Worm (Caenorhabditis elegans) whole organism, young adult: ENCODE measurements around the gene col-120.
A peak's percentile ranks its signal among the peaks of the same experiment; 100 is the strongest.

ENCODE experiments used
- B0019.2 ChIP-seq: fragments of 200-800 bp; sonication (Bioruptor generic); conservative IDR thresholded peaks from 2 replicates; pipeline ENCODE4 v1.3.6; 2022; ENCODE audit warnings: missing genetic modification reagents, missing genetic modification characterization, missing compliant biosample characterization
- B0035.1 ChIP-seq: sonication (generic microtip); optimal IDR thresholded peaks from 2 replicates; lab custom pipeline; 2016; ENCODE audit warnings: missing genetic modification characterization, mild to moderate bottlenecking, missing compliant biosample characterization, missing genotype, missing genetic modification reagents
- B0261.1 ChIP-seq: sonication (generic microtip); optimal IDR thresholded peaks from 2 replicates; lab custom pipeline; 2016; ENCODE audit warnings: mild to moderate bottlenecking, missing genetic modification characterization, moderate library complexity, missing compliant biosample characterization
- B0336.3 ChIP-seq: fragments of 200-800 bp; sonication (Bioruptor generic); IDR thresholded peaks from 2 replicates; pipeline ENCODE4 v1.3.6; 2022; ENCODE audit warnings: missing genetic modification characterization, missing compliant biosample characterization
- D2030.7 ChIP-seq: fragments of 200-800 bp; sonication (Bioruptor generic); IDR thresholded peaks from 2 replicates; pipeline ENCODE4 v1.3.6; 2022; ENCODE audit warnings: missing genetic modification reagents, missing genetic modification characterization, missing compliant biosample characterization
- F10E7.11 ChIP-seq: sonication (generic microtip); optimal IDR thresholded peaks from 2 replicates; lab custom pipeline; 2017; ENCODE audit warnings: mild to moderate bottlenecking, missing genetic modification characterization, moderate library complexity, missing compliant biosample characterization
- K11D2.4 ChIP-seq: fragments of 200-800 bp; sonication (Bioruptor generic); IDR thresholded peaks from 2 replicates; pipeline ENCODE4 v1.3.6; 2022; ENCODE audit warnings: missing genetic modification reagents, missing genetic modification characterization, missing compliant biosample characterization
- Y56A3A.18 ChIP-seq: fragments of 200-800 bp; sonication (Bioruptor generic); IDR thresholded peaks from 2 replicates; pipeline ENCODE4 v1.3.6; 2022; ENCODE audit warnings: missing genetic modification reagents, missing genetic modification characterization, missing compliant biosample characterization
- Y95B8A.8 ChIP-seq: fragments of 200-800 bp; sonication (Bioruptor generic); IDR thresholded peaks from 2 replicates; pipeline ENCODE4 v1.3.6; 2022; ENCODE audit warnings: missing genetic modification reagents, missing genetic modification characterization, missing compliant biosample characterization
- ZK185.1 ChIP-seq: sonication (generic microtip); optimal IDR thresholded peaks from 2 replicates; lab custom pipeline; 2016; ENCODE audit warnings: mild to moderate bottlenecking, missing genetic modification characterization, missing compliant biosample characterization; ENCODE audit not compliant: poor library complexity, severe bottlenecking
- akir-1 ChIP-seq: fragments of 200-800 bp; sonication (Bioruptor generic); optimal IDR thresholded peaks from 2 replicates; lab custom pipeline; 2018; ENCODE audit warnings: mild to moderate bottlenecking, missing genetic modification characterization, moderate library complexity, missing compliant biosample characterization
- atf-7 ChIP-seq: sonication (generic microtip); optimal IDR thresholded peaks from 2 replicates; lab custom pipeline; 2017; ENCODE audit warnings: mild to moderate bottlenecking, missing genetic modification characterization, missing compliant biosample characterization
- attf-3 ChIP-seq: fragments of 200-800 bp; sonication (Bioruptor generic); conservative IDR thresholded peaks from 2 replicates; pipeline ENCODE4 v1.3.6; 2022; ENCODE audit warnings: missing genetic modification reagents, missing genetic modification characterization, missing compliant biosample characterization
- cebp-2 ChIP-seq: fragments of 200-800 bp; sonication (Bioruptor generic); IDR thresholded peaks from 2 replicates; pipeline ENCODE4 v1.3.6; 2022; ENCODE audit warnings: missing genetic modification characterization, missing compliant biosample characterization
- ceh-27 ChIP-seq: fragments of 200-800 bp; sonication (Bioruptor generic); optimal IDR thresholded peaks from 2 replicates; lab custom pipeline; 2018; ENCODE audit warnings: mild to moderate bottlenecking, missing genetic modification characterization, moderate library complexity, missing compliant biosample characterization
- ceh-91 ChIP-seq: fragments of 200-800 bp; sonication (Bioruptor generic); IDR thresholded peaks from 2 replicates; pipeline ENCODE4 v1.3.6; 2022; ENCODE audit warnings: missing genetic modification reagents, missing genetic modification characterization, missing compliant biosample characterization
- ets-4 ChIP-seq: fragments of 200-800 bp; sonication (Bioruptor generic); optimal IDR thresholded peaks from 2 replicates; lab custom pipeline; 2018; ENCODE audit warnings: mild to moderate bottlenecking, missing genetic modification characterization, missing compliant biosample characterization
- hsf-1 ChIP-seq: fragments of 200-800 bp; sonication (Bioruptor generic); IDR thresholded peaks from 2 replicates; pipeline ENCODE4 v1.3.6; 2022; ENCODE audit warnings: missing genetic modification reagents, missing genetic modification characterization, missing compliant biosample characterization
- lsy-27 ChIP-seq: sonication (generic microtip); optimal IDR thresholded peaks from 2 replicates; lab custom pipeline; 2017; ENCODE audit warnings: missing genetic modification characterization, mild to moderate bottlenecking, missing compliant biosample characterization, antibody characterized with exemption, missing genotype, borderline replicate concordance; ENCODE audit not compliant: insufficient read depth
- madf-3 ChIP-seq: fragments of 200-800 bp; sonication (Bioruptor generic); IDR thresholded peaks from 2 replicates; pipeline ENCODE4 v1.3.6; 2022; ENCODE audit warnings: missing genetic modification reagents, missing genetic modification characterization, missing compliant biosample characterization
- madf-6 ChIP-seq: fragments of 200-800 bp; sonication (Bioruptor generic); IDR thresholded peaks from 2 replicates; pipeline ENCODE4 v1.3.6; 2022; ENCODE audit warnings: missing genetic modification reagents, missing genetic modification characterization, missing compliant biosample characterization
- madf-8 ChIP-seq: fragments of 200-800 bp; sonication (Bioruptor generic); conservative IDR thresholded peaks from 2 replicates; pipeline ENCODE4 v1.3.6; 2022; ENCODE audit warnings: missing genetic modification reagents, missing genetic modification characterization, missing compliant biosample characterization
- mcd-1 ChIP-seq: fragments of 200-800 bp; sonication (Bioruptor generic); IDR thresholded peaks from 2 replicates; pipeline ENCODE4 v1.3.6; 2022; ENCODE audit warnings: missing genetic modification reagents, missing genetic modification characterization, missing compliant biosample characterization
- mes-4 ChIP-seq: sonication (generic microtip); optimal IDR thresholded peaks from 2 replicates; lab custom pipeline; 2016; ENCODE audit warnings: missing genotype, missing genetic modification characterization, missing compliant biosample characterization
- nfya-1 ChIP-seq: sonication (generic microtip); optimal IDR thresholded peaks from 2 replicates; lab custom pipeline; 2017; ENCODE audit warnings: antibody characterized with exemption, missing compliant biosample characterization, missing genetic modification characterization, borderline replicate concordance; ENCODE audit not compliant: insufficient read depth
- nhr-120 ChIP-seq: fragments of 200-800 bp; sonication (Bioruptor generic); IDR thresholded peaks from 2 replicates; pipeline ENCODE4 v1.3.6; 2022; ENCODE audit warnings: missing genetic modification characterization, missing compliant biosample characterization
- nhr-27 ChIP-seq: fragments of 200-800 bp; sonication (Bioruptor generic); optimal IDR thresholded peaks from 2 replicates; lab custom pipeline; 2018; ENCODE audit warnings: mild to moderate bottlenecking, missing genetic modification characterization, moderate library complexity, missing compliant biosample characterization
- nhr-80 ChIP-seq: sonication (generic microtip); optimal IDR thresholded peaks from 2 replicates; lab custom pipeline; 2016; ENCODE audit warnings: missing genetic modification characterization, missing compliant biosample characterization
- pbrm-1 ChIP-seq: fragments of 200-800 bp; sonication (Bioruptor generic); IDR thresholded peaks from 2 replicates; pipeline ENCODE4 v1.3.6; 2022; ENCODE audit warnings: missing genetic modification reagents, missing genetic modification characterization, missing compliant biosample characterization
- rcor-1 ChIP-seq: fragments of 200-800 bp; sonication (Bioruptor generic); IDR thresholded peaks from 2 replicates; pipeline ENCODE4 v1.3.6; 2022; ENCODE audit warnings: missing genetic modification reagents, missing genetic modification characterization, missing compliant biosample characterization
- rec-8 ChIP-seq, 2 experiments: sonication (generic microtip); optimal IDR thresholded peaks; 2 replicates each; lab custom pipeline; 2016; ENCODE audit warnings: mild to moderate bottlenecking in 2 of 2, missing genetic modification characterization in 2 of 2, missing genetic modification reagents in 2 of 2, missing genotype in 2 of 2, missing biosample characterization in 1 of 2, missing compliant biosample characterization in 1 of 2, moderate library complexity in 1 of 2
- snpc-1.1 ChIP-seq: sonication (generic microtip); optimal IDR thresholded peaks from 2 replicates; lab custom pipeline; 2017; ENCODE audit warnings: missing genetic modification characterization, mild to moderate bottlenecking, missing compliant biosample characterization, antibody characterized with exemption, moderate library complexity, missing genotype, missing genetic modification reagents; ENCODE audit not compliant: insufficient read depth
- snpc-4 ChIP-seq, 5 experiments: fragments of 150-350 bp in 1 of 5; sonication (generic microtip) in 4 of 5; optimal IDR thresholded peaks; 2 replicates each; lab custom pipeline; 2014 to 2018; ENCODE audit warnings: missing genetic modification characterization in 5 of 5, missing biosample characterization in 3 of 5, antibody characterized with exemption in 2 of 5, mild to moderate bottlenecking in 2 of 5, missing compliant biosample characterization in 2 of 5, missing genotype in 2 of 5, moderate library complexity in 2 of 5, missing genetic modification reagents in 1 of 5
- sptf-2 ChIP-seq: fragments of 200-800 bp; sonication (Bioruptor generic); optimal IDR thresholded peaks from 2 replicates; lab custom pipeline; 2018; ENCODE audit warnings: mild to moderate bottlenecking, missing genetic modification characterization, missing compliant biosample characterization
- unc-130 ChIP-seq: sonication (generic microtip); optimal IDR thresholded peaks from 2 replicates; lab custom pipeline; 2016; ENCODE audit warnings: missing genetic modification reagents, missing genetic modification characterization, missing compliant biosample characterization
- unc-62 ChIP-seq: fragments of 150-350 bp; optimal IDR thresholded peaks from 2 replicates; lab custom pipeline; 2014; ENCODE audit warnings: missing biosample characterization, missing genetic modification reagents, missing genetic modification characterization
- ztf-6 ChIP-seq: fragments of 200-800 bp; sonication (Bioruptor generic); IDR thresholded peaks from 2 replicates; pipeline ENCODE4 v1.3.6; 2022; ENCODE audit warnings: missing genetic modification reagents, missing genetic modification characterization, missing compliant biosample characterization

Gene col-120

ce11 chrIV:9261687-9262086 is at the start of gene col-120:
col-120 (minus strand) TSS chrIV:9261787.
- TF ChIP-seq madf-6 (GFP tag; lab: Robert Waterston, UW) (no peak), lsy-27 (tag; lab: Kevin White, UChicago) (no peak), snpc-1.1 (tag; lab: Kevin White, UChicago) (no peak), atf-7 (tag; lab: Kevin White, UChicago) (no peak), attf-3 (GFP tag; lab: Robert Waterston, UW) (no peak), snpc-4 (GFP tag; optimal IDR thresholded peaks at IDR 0.05; lab: Kevin White, UChicago) (no peak), snpc-4 (tag; optimal IDR thresholded peaks at IDR 0.05; lab: Kevin White, UChicago) (no peak), madf-3 (GFP tag; lab: Robert Waterston, UW) (no peak)

- TF ChIP-seq nhr-80 (tag; lab: Kevin White, UChicago) = peak; percentile 73
- no peak for TF ChIP-seq Y56A3A.18
- TF ChIP-seq ets-4 (GFP tag; lab: Kevin White, UChicago) = peak; percentile 45
Observed at ce11 chrIV:9310935-9311566, 49.5 kb upstream of the col-120 start.

- TF ChIP-seq atf-7 (tag; lab: Kevin White, UChicago) (no peak), mcd-1 (GFP tag; lab: Robert Waterston, UW) (no peak), attf-3 (GFP tag; lab: Robert Waterston, UW) (no peak), rec-8 (tag; optimal IDR thresholded peaks at IDR 0.05; lab: Kevin White, UChicago) (no peak)
Observed at ce11 chrIV:9308975-9309374, 47.4 kb upstream of the col-120 start, which contains the start of gene F49C12.6. F49C12.6 (minus strand) TSS chrIV:9309075.

ce11 chrIV:9304617-9305016 is 43.0 kb upstream of the col-120 start, which contains the start of gene F49C12.5:
F49C12.5 (plus strand) TSS chrIV:9304917.
- TF ChIP-seq B0019.2 (GFP tag; lab: Robert Waterston, UW) = no peak
- TF ChIP-seq pbrm-1 (GFP tag; lab: Robert Waterston, UW) = no peak
- no peak for TF ChIP-seq nhr-120 (GFP tag; lab: Robert Waterston, UW)
- no peak for TF ChIP-seq ztf-6
- no peak for TF ChIP-seq nfya-1
- no peak for TF ChIP-seq B0336.3 (GFP tag; lab: Robert Waterston, UW)
- no peak for TF ChIP-seq mes-4 (tag; lab: Kevin White, UChicago)
- TF ChIP-seq B0261.1 (tag; lab: Kevin White, UChicago) = no peak
- no peak for TF ChIP-seq hsf-1 (GFP tag; lab: Robert Waterston, UW)
- TF ChIP-seq madf-8 (GFP tag; lab: Robert Waterston, UW) = no peak
- TF ChIP-seq rcor-1 (GFP tag; lab: Robert Waterston, UW) = no peak
- TF ChIP-seq sptf-2 = no peak
- TF ChIP-seq D2030.7 (GFP tag; lab: Robert Waterston, UW) = no peak

ce11 chrIV:9303994-9304393 is 42.4 kb upstream of the col-120 start, which contains the start of gene F49C12.4:
F49C12.4 (minus strand) TSS chrIV:9304094.
- TF ChIP-seq B0035.1 (no peak), K11D2.4 (no peak), B0336.3 (GFP tag; lab: Robert Waterston, UW) (no peak), F10E7.11 (no peak), madf-3 (GFP tag; lab: Robert Waterston, UW) (no peak), ZK185.1 (no peak), nhr-27 (tag; lab: Kevin White, UChicago) (no peak), B0019.2 (GFP tag; lab: Robert Waterston, UW) (no peak), cebp-2 (GFP tag; lab: Robert Waterston, UW) (no peak), nhr-120 (GFP tag; lab: Robert Waterston, UW) (no peak), Y95B8A.8 (GFP tag; lab: Robert Waterston, UW) (no peak), ceh-27 (GFP tag; lab: Kevin White, UChicago) (no peak), akir-1 (no peak), ceh-91 (GFP tag; lab: Robert Waterston, UW) (no peak), unc-130 (GFP tag; lab: Kevin White, UChicago) (no peak), unc-62 (GFP tag; lab: Kevin White, UChicago) (no peak)
